Fruit fly (Drosophila melanogaster): ENCODE measurements around the gene Cpr67Fb.

The Cpr67Fb gene

DNA sequence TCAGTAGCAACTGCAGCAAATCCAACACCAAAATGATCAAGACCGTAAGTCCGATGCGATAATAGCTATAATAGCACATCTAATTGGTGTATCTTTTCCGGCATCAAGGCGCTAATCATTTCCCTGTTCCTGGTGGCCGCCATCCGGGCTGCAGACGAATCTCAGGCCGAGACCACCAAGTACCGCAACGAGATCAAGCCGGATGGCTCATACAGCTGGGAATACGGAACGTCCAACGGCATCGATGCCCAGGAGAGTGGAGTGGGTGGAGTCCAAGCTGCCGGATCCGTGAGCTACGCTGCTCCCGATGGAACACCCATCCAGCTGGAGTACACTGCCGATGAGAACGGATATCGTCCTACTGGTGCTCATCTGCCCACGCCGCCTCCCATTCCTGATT is at the start of gene Cpr67Fb:
Cpr67Fb (plus strand) TSS at position 15 of the 400 bp plus-strand sequence.
- TF ChIP-seq CG8478 (optimal IDR thresholded peaks at IDR 0.05): no peak
- no peak for TF ChIP-seq CTCF (optimal IDR thresholded peaks at IDR 0.05)

DNA sequence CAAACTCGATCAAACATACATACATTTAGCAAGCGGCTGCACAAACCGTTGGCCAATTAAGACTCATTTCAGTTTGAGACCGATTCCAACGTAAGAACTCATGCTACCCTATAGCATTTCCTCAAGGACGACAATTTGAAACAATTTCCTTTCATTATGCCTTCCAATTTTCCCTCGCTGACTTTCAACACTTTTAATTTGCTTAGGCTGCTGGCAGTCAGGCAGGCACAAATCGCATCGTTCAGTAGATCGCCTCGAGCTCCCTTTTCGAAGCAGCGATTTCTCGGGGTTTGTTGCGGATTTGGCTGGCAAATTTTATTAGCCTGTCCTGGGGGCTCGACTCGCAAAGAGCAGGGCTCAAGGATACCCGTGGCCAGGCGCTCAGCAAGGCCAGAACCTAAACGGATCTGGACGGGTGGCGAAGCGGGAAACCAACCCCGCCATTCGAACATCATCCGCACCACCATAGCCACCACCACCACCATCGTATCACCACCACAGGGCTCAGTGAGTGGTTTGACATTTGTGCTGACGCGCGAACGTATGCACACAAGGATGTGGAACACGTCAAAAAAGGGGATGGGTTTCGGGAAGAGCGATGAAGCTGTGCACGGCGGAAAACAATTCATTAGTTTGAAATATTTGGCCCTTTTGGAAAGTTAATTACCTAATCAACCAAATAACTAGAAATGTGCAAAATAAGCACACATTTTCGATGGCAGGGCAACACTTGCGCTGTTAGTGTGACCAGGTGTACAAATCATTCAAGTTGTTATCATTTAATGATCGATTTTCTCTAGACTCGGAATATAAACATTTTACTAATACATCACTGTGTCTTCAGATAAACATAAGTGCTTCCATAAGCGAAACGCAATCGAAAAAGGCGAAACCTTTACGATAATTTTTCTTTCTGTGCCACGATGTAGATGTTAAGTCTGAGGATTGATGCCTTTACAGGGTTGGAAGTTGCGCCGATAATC is 49.1 kb upstream of the Cpr67Fb start:
- no peak for TF ChIP-seq CG8478 (optimal IDR thresholded peaks at IDR 0.05)
- no peak for TF ChIP-seq CTCF (optimal IDR thresholded peaks at IDR 0.05)

DNA sequence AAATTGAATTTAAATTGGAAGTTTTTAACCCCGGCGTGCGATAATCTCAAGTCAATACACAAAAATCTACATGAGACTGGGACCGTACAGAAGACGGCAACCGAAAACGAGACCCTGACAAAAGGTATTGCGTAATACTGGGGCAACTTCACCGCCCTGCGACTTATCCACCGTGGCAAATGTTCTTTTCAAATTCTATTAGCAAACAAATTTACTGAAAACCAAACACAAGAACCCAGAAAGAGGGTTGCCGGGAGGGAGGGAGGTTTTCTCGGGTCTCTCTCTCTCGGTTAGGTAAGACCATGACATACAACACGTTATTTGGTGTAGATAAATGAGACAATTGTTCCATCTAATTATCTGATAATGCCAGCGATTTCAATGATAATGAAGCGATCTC is 48.2 kb upstream of the Cpr67Fb start:
- no peak for TF ChIP-seq CG8478 (optimal IDR thresholded peaks at IDR 0.05)
- no peak for TF ChIP-seq CTCF (optimal IDR thresholded peaks at IDR 0.05)

DNA sequence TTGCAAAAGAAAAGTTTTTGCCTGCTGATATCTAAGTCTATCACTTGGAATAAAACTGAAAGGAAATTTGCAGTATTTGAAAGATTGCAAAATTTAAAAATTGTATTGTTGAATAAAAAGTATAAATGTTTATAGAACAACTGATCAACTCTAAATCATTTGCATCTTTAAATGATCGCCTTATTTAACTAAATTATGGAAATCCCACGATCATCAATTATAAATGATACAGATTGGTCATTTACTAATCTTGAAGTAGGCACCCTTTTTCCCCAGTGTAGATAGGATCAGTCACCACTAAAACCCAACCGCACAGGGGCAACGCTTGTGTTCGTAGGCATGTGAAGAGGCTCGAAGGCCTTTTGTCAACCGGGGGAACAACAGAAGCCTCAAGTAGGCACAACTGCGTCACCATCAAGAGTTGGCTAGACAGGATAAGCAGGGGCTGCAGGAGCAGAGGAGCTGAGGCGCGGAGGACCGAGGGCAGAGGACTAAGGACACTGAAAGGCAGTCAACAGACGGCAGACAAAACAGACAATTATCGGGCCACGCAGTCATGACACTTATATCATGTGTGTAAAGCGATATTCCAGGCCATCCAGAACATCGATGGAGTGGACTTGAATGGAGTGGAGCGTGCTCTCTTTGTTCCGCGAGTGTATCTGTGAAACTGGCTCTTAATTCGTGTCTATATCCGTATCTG is 46.0 kb upstream of the Cpr67Fb start:
- TF ChIP-seq CG8478 (optimal IDR thresholded peaks at IDR 0.05) (no peak), CTCF (optimal IDR thresholded peaks at IDR 0.05) (no peak)

DNA sequence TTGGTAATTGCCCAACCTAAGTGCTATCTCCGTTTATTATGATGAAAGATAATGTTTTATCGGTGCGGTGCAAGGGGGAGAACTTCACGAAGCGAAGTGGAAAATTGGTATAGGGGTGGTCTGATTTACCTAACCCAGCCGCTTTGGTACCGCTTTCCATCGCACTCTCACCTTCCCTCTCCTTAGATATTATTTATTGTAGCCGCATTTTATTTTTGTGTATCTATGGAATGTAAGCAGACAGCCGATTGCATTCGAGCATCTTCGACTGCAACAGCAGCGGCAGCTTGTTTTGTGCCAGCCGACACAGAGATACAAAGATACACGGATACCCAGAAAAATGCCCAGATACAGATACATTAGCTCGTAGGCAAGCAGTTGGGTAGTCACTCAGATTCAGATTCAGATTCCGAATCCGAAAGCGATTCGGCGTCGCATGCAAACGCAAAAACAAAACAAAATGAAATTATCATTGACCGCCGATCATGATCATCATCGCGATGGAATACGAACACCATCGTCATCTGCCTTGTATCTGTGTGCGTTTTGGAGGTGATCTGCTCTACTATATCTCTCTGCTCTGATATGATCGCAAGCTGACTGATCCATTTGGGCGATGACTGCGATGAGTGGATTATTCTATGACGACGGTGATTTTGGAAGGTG is 45.1 kb upstream of the Cpr67Fb start:
- TF ChIP-seq CG8478 (optimal IDR thresholded peaks at IDR 0.05) (no peak), CTCF (optimal IDR thresholded peaks at IDR 0.05) (no peak)

DNA sequence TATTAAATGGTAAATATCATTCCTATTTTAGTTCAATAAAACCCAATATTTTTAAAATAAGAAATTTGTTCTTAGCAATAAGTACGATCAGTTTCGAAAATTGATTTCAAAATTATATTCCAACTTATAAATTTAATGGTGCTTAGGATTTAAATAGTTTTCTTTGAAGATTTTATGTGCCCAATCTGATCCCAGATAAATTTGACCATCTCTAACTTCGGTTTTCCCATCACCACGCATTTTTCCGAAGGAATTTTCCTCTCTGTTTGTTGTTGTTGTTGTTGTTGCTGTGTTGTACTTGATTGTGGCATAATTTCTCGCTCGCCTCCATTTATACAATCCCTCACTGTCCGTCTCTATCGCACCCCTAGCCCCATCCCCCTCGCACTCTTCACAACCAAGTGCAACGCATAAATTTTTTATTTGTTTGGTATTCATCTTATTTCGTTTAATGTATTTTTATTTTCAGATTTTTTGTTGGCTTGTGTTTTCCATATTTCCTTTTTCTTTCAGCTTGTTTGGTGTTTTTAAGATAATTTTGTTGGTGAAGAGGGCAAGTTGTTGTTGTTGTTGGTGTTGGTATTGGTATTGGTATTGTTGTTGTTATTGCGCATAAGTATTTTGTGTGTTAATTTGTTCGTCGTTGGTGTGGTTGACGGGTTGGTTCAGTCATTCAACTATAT is 44.2 kb upstream of the Cpr67Fb start:
- TF ChIP-seq CG8478 (optimal IDR thresholded peaks at IDR 0.05) (no peak), CTCF (optimal IDR thresholded peaks at IDR 0.05) (no peak)

DNA sequence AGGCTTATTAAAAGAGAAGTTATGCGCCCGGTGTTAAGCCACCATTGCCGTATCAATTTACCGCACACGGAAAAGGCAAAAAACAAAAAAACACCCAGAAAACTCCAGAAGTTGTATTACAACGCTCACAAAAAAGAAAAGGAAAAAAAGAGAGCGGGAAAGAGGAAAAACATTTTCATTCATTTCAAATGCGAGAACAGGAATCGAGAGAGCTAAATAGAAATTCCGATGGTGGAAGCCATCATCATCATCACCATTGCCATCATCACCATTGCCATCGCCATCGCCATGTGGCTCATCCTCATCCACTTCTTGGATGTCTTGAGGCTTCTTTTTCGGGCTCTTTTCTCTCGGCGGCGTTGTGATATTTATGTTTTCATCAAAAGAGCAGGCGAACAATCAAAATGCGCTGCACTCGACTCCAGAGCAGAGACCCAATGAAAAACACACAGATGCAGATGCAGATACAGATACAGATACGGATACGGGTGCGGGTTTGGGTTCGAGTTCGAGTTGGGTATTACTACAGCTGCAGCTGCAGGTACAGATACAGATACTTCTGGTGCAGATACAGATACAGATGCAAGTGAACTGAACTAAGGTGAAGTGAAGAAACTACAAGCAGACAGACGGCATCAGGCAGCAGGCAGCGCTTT is 42.7 kb upstream of the Cpr67Fb start:
- TF ChIP-seq CTCF (optimal IDR thresholded peaks at IDR 0.05): peak in 1 of 2 experiments; percentile 7
- no peak for TF ChIP-seq CG8478 (optimal IDR thresholded peaks at IDR 0.05)

DNA sequence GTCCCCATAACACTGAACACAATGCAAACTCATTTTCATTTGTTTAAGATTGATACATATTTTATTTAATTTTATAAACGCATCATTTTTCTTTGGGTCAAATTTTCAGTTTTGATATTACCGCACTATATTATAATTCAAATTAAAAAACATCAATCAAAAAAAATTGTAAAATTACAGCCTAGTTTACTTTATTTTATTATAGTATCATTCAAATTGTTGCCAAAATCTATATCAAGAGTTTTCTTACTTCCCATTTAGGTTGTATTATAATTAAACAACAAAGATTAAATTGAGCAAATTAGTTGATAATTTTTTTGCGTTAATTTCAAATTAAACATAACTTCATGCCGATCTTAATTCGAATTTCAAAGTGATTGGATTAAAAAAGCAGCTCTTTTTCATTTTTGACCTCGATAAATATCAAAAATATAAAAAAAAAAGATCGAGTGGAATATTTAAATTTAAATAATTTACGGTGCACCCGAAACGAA is 42.1 kb upstream of the Cpr67Fb start:
- TF ChIP-seq CTCF (optimal IDR thresholded peaks at IDR 0.05) (no peak), CG8478 (optimal IDR thresholded peaks at IDR 0.05) (no peak)

DNA sequence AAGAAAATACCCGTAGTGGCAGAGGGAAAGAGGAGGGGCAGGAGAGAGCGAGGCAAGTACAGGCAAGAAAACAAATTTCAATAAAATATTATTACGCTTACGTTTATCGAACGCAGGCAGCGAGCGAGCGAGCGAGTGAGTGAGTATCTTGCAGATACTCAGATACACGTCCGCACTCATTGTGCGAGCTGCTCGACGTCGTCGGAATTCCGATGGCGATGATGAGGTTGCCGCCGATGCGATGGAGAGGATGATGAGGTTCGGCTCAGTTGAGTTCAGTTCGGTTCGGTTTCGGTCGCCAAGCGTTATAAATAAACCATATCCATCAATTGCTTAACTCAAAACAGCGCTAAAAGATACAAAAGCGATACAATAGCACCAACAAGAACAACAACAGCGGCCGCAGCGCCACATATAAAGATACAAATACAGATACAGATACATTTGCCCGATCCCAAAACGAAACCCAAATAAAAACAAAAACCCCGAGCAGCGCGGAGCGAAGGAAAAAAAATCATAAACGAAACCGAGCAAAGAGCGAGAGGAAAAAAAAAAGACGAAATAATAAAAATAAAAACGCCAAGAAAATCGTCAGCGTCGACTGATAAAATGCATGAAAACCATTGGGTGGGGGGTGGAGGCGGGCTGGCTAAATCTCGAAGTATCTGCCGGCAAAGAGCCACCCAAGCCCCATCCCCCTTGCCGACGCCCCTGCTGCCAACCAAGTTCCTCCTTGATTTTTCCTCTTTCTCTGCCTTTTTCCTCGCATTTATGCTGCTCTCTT is 41.4 kb upstream of the Cpr67Fb start:
- no peak for TF ChIP-seq CG8478 (optimal IDR thresholded peaks at IDR 0.05)
- no peak for TF ChIP-seq CTCF (optimal IDR thresholded peaks at IDR 0.05)

DNA sequence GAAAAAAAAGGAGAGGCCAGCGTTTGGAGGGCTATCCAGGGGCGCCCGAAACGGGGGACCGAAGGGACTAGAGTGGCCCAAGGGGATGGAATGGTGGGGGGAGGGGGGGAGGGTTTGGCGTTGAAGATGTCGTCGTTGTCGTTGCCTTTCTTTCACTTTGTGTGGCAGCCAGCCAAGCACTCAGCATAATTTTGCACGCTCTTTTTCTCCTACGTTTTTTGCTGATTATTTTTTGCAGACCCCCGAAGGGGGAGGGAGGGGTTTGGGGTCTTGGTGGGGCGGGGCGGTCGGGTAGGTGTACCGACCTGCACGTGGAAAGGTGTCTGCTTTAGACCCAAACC is 40.9 kb upstream of the Cpr67Fb start:
- TF ChIP-seq CTCF (optimal IDR thresholded peaks at IDR 0.05) (no peak), CG8478 (optimal IDR thresholded peaks at IDR 0.05) (no peak)

DNA sequence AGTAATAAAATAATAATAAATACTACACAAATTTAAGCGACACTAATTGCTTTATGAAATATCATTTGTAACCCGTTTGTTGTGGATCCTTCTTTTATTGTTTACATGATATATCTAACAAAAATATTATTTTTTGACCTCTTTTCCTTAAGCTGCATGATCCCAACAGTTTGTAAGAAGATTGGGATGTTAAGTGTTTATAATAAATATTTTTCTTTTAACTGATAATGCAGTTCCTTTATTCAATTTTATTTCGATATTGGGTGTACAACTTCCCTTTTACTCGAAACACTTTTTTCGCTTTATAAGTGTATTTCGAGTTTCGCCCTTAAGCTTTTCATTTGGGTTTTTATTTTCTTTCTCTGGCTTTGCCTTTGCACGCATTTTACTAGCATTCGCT is 40.4 kb upstream of the Cpr67Fb start:
- TF ChIP-seq CG8478 (optimal IDR thresholded peaks at IDR 0.05) (no peak), CTCF (optimal IDR thresholded peaks at IDR 0.05) (no peak)

DNA sequence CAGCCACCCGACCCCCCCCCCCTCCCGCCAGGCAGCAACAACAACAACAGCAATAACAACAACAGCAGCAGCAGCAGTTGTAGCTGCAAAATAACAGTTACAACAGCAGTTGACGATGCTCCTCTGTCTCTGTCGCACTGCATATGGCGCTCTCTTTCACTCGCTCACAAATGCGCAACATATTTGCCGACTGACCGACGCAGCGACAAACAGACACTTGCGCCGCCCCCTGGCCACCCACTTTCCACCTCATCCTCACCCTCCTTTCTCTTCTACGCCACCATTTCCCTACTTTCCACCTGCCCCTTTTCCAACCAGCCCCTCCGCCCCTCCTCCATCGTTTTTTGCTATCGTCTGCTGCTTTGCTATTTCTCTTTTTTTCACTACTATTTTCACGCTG is 39.9 kb upstream of the Cpr67Fb start:
- no peak for TF ChIP-seq CG8478 (optimal IDR thresholded peaks at IDR 0.05)
- TF ChIP-seq CTCF (optimal IDR thresholded peaks at IDR 0.05): no peak

DNA sequence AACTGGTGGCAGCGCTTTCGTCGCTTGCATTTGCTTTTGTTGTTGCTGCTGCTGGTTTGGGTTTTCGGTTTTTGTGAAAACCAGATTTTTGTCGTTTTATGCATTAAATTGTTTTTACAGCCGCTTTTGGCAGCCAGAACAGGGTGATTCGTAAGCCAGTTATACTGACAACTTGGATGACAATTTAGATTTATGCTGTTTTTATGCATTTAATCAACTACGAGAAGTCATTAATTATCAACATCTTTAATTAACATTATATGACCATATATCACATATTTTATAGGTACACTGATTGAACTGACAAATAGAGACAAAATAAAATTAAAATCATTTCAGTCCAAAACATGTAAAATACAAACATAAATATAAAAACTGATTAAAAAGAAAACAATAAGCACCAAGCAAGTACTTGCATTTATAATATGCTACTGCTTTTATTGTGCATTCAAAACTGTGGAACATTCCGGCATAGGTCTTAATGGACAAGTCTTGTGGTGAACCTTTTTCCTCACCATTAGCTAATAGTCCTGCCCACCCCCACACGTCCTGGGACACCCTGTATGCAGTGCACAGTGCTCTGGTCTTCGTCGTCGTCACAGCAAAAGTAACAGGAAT is 39.1 kb upstream of the Cpr67Fb start:
- TF ChIP-seq CTCF (optimal IDR thresholded peaks at IDR 0.05): no peak
- no peak for TF ChIP-seq CG8478 (optimal IDR thresholded peaks at IDR 0.05)
